Fruit fly (Drosophila melanogaster) whole organism: ENCODE data around the gene CG31957.

Source experiments
- CG8478 ChIP-seq: fragments of >200 bp; optimal IDR thresholded peaks from 2 replicates; lab custom pipeline; 2018; ENCODE audit warnings: inconsistent platforms
- Dll ChIP-seq: fragments of >200 bp; optimal IDR thresholded peaks from 2 replicates; lab custom pipeline; 2017
- EcR ChIP-seq, 2 experiments: fragments of >200 bp; optimal IDR thresholded peaks; 2 replicates each; lab custom pipeline; 2017; ENCODE audit warnings: missing biosample characterization in 2 of 2, missing genetic modification characterization in 2 of 2, missing genetic modification reagents in 2 of 2
- pan ChIP-seq: fragments of >200 bp; optimal IDR thresholded peaks from 2 replicates; lab custom pipeline; 2017
- psq ChIP-seq: fragments of >200 bp; optimal IDR thresholded peaks from 2 replicates; lab custom pipeline; 2017
- usp ChIP-seq: fragments of >200 bp; optimal IDR thresholded peaks from 2 replicates; lab custom pipeline; 2017; ENCODE audit warnings: missing biosample characterization, missing genetic modification characterization, mixed read lengths

Gene CG31957

DNA sequence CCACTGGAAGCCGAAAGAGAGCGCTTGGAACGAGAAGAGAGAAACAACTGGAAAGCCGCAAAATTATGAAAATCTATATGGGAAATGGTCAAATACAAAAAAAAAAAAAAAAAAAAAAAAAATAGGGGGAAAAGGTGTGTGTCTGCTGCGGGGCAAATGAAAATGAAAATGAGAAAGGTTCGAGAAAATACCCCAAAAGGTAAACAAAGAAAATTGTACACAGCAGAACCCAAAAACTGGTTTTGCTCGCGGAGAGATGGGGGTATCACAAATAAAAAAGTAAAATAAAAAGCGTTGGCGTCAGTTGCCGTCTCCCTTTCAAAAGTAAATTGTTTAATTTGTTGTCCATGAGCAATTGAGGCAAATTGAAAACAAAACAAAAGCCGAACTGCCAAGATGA lies 15.9 kb upstream of the CG31957 start:
- TF ChIP-seq EcR (GFP tag; optimal IDR thresholded peaks at IDR 0.05; lab: Kevin White, UChicago) (no peak), CG8478 (lab: Kevin White, UChicago) (no peak), usp (no peak), pan (lab: Kevin White, UChicago) (no peak), Dll (no peak)

DNA sequence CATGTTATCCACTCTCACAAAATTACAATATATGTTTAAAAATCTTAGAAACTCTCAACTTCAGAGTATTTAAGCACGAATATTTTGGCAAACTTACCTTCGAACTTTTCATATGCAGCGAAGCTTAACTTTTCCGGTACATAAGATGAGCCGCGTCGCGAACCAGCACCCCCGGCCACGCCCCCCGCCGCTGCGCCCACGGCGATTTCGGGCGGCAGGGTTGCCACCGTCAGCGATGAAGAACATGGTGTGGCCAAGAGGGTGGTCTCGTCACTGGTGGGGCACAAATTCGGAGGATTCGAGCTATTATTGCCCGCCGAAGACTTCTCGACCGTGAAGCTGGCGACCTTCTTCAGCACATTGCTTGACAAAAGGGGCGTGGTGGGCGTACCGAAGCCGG lies 11.7 kb upstream of the CG31957 start:
- TF ChIP-seq pan (lab: Kevin White, UChicago), result no peak
- no peak for TF ChIP-seq CG8478 (lab: Kevin White, UChicago)
- no peak for TF ChIP-seq usp
- TF ChIP-seq Dll, result no peak
- no peak for TF ChIP-seq EcR (GFP tag; optimal IDR thresholded peaks at IDR 0.05; lab: Kevin White, UChicago)
- no peak for TF ChIP-seq psq

DNA sequence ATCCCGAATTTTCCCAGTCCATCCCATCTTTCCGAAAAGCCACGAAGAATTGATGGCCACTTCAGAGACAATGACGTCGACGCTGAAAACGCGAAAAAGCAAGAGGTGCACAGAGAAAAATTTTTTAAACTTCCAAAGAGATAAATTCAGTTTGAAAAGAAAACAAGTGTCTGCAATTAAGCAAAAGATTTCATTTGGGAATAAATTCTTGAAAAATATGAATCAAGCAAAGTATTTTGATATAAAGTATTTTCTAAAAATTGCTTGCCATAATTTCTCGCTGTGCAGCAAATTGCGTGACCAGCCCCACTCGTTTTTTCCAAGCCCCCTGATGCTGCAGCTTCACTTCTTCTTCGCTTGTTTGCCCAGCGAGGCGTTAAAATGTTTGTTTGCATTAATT lies 9.9 kb upstream of the CG31957 start:
- no peak for TF ChIP-seq EcR (GFP tag; optimal IDR thresholded peaks at IDR 0.05; lab: Kevin White, UChicago)
- TF ChIP-seq psq, result no peak
- no peak for TF ChIP-seq usp
- no peak for TF ChIP-seq pan (lab: Kevin White, UChicago)
- TF ChIP-seq Dll, result no peak
- no peak for TF ChIP-seq CG8478 (lab: Kevin White, UChicago)

DNA sequence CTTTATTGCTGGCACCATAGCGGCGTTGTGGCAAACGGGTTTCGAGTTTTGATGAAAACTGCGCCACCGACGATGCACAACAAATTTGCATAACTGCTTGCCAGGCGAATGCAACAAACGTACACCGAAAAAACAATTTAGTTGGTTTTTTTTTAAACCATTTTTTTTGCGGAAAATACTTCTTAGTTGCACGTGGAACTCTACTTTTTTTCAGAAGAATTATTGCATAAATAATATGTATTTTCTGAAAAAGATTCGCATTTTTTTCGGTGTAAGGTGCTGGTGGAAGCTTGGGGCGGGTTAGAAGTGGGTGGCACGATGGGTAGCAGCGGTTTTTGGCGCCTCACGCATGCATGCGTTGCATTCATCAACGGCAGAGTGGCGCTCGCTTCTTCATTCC lies 8.9 kb upstream of the CG31957 start:
- TF ChIP-seq Dll (no peak), CG8478 (lab: Kevin White, UChicago) (no peak), psq (no peak), EcR (GFP tag; optimal IDR thresholded peaks at IDR 0.05; lab: Kevin White, UChicago) (no peak), usp (no peak), pan (lab: Kevin White, UChicago) (no peak)

DNA sequence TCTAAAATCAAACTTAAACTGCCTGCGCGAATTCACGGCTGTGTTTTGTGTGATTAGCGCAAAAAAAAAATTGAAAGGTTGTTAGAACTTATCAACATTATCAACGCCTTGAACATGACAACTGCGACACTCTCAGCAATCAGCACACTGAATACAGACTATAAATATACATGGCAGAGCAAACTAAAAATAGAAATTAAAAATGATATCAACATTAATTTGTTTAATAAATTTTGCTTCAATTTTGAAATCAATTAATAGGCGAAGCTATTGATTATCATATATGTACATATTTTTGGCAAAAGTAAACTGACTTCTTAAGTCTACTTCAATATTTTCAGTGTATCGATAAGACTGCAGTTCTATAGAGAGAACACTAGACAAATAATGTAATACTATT lies 7.8 kb upstream of the CG31957 start:
- TF ChIP-seq psq, result no peak
- TF ChIP-seq EcR (GFP tag; optimal IDR thresholded peaks at IDR 0.05; lab: Kevin White, UChicago), result no peak
- TF ChIP-seq pan (lab: Kevin White, UChicago), result no peak
- TF ChIP-seq CG8478 (lab: Kevin White, UChicago), result no peak
- no peak for TF ChIP-seq Dll
- no peak for TF ChIP-seq usp

DNA sequence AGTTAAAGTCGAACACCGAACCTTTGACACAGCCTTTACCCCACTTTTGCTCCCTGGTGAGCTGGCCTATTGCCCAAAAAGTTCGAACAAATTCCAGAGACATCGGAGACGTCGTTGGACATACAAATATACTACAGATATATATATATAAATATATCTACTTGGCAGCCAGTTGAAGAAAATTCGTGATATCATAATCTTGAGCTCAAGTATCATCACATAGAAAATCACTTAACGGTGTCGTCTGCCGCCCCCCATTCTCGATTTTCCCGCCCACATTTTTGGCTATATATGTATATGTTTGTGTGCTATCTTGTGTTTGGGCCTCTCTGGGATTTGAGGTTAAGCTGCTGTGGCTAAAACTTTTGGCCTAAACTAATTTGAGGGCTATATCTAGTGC lies 4.8 kb upstream of the CG31957 start:
- TF ChIP-seq pan (lab: Kevin White, UChicago), result no peak

DNA sequence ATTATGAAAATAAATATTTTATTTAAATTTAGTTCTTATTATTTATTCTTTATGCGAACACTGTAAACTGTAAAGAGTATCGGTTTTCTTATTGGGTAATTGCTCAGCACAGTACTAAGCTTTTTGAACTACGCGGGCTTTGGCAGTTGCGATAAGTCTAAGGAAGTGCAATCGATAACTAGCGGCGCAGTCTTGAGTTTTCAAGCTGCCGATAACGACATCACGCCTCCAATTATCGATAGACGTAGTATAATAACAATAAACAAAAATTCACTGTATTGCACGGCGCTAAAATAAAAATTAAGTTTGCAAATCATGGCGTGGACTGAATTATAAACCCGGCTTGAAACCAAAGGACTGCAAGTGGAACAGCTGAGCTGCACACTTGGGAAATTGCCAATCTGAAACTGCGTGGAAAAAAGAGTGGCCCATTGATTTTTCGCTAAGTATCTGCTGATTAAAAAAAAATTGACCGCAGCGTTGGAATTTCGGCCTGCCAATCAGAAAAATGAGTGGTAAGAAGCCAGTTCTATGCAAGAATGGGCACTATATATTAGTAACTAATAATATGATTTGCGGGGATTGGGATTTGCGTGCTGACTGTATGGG lies 4.7 kb downstream of the CG31957 start, which contains the start of gene Cep97:
TSS of gene Cep97 (plus strand) at position 224 of the 609 bp plus-strand sequence.
- TF ChIP-seq usp, result no peak
- TF ChIP-seq Dll, result no peak
- TF ChIP-seq CG8478 (lab: Kevin White, UChicago), result no peak
- no peak for TF ChIP-seq psq
- no peak for TF ChIP-seq EcR (GFP tag; optimal IDR thresholded peaks at IDR 0.05; lab: Kevin White, UChicago)
- no peak for TF ChIP-seq pan (lab: Kevin White, UChicago)

DNA sequence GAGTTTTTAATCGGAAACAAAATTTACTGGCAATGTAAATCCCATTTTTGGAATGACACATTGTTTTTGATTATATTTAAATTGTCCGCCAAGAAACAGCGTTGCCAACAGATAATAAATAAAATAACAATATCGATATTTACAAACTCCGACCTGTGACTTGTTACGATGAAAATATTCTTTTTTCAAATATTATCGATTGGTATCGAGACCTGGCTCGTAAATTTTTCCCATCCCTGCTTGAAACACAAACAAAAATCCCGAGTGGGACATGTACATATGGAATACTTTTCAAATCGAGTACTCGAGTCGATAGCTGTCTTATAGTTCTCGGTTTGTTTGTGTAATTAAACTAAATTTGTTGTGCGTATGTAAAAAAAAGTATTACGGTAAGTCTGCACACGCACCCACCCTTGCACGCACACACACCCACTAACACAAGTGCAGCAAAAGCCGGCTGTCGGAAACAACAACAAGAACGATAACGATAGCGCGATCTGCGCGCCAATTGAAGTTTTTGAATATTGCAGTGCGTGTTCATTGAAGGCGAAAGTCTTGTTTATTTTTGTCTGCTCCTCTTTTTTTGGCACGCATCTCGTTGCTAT lies 9.7 kb downstream of the CG31957 start, which contains the start of gene TTLL4B:
TSS of gene TTLL4B (plus strand) at position 232 of the 605 bp plus-strand sequence.
- TF ChIP-seq CG8478 (lab: Kevin White, UChicago) (no peak), usp (no peak), pan (lab: Kevin White, UChicago) (no peak), psq (no peak), Dll (no peak), EcR (GFP tag; optimal IDR thresholded peaks at IDR 0.05; lab: Kevin White, UChicago) (no peak)

DNA sequence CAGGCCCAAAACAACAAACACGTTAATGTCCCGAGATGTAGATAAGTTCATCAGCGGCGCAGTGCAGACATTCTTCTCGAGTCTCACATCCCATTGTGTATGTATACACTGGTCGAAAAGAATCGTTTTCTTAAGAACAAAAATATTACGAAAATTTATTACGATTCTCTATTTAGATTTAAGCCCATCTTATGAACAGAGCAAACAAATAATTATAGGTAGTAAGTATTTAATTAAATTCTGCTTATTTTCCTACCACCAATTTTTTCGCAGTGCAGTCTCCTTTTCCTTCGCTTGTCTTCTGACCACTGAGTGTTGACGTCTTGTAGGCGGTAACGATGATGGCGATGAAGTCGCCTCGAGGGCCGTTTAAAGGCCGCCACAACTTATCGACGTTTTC lies 10.9 kb downstream of the CG31957 start:
- TF ChIP-seq CG8478 (lab: Kevin White, UChicago) (no peak), psq (no peak), pan (lab: Kevin White, UChicago) (no peak), usp (no peak), Dll (no peak), EcR (GFP tag; optimal IDR thresholded peaks at IDR 0.05; lab: Kevin White, UChicago) (no peak)

DNA sequence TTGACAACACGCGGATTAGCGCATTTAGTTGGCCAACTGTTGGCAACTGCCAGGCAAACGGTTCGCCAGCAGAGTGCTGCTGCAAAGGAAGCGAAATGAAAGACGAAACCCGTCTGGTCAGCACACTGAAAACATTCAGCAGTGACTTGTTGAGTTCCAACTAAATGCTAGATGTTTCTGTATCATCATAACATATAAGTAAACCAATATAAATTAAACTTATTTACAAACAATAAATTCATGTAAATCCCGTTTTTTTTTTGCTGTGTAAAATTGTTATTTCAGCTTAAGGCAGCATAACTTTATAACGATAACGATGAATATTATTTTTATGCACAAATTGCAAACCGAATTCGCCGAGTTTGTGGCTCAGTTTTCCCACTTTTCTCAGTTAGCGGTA lies 14.1 kb downstream of the CG31957 start:
- no peak for TF ChIP-seq usp
- TF ChIP-seq psq, result no peak
- TF ChIP-seq EcR (GFP tag; optimal IDR thresholded peaks at IDR 0.05; lab: Kevin White, UChicago), result no peak
- TF ChIP-seq pan (lab: Kevin White, UChicago), result no peak
- no peak for TF ChIP-seq Dll
- no peak for TF ChIP-seq CG8478 (lab: Kevin White, UChicago)

DNA sequence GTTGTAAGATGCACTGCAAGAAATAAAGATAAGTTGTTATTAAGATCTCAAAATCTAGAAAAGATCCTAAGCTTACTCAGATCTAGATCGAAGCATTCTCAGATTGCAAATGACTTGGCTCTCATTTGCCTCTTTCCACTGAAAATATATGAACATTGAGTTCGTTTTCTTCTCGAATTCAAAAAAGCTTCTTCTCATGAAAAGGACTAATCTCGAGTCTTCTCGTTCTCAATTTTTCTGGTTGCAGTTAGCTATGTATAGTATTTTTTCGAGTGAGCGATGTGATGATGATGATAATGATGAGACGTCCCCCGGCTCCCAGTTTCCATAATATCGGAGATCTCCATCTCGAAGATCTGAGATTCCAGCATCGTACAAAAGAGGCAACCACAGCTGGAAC lies 15.9 kb downstream of the CG31957 start:
- no peak for TF ChIP-seq usp
- TF ChIP-seq pan (lab: Kevin White, UChicago), result no peak
- no peak for TF ChIP-seq psq
- TF ChIP-seq EcR (GFP tag; optimal IDR thresholded peaks at IDR 0.05; lab: Kevin White, UChicago), result no peak

DNA sequence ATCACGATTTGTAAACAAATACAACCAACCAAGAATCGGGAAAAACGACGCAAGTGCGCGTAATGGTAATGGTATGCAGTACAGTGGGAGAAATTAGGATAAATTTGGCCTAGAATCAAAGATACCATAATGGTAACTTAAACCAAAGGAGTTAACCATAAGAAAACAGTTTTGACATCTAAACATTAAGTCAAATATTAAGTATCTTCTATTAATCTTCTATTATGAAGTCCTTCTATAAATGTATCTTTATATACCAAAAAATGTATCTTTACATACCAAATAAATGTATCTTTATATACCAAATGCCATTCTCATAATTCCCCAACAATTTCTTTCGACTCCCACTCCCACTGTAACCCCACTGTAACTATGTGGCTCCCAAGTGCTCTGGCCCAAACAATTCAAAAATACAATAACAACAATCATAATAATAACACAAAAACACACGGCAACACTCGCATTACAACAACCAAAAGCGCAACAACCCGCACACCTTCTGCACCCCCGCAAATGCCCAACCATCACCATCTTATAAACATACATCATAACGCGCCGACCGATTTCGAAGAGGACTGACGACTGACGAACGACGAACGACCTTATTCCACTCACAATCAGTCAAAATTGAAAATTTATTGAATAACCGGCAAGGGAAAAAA lies 16.6 kb downstream of the CG31957 start:
- TF ChIP-seq usp, result no peak
- TF ChIP-seq pan (lab: Kevin White, UChicago), result no peak
- TF ChIP-seq Dll, result no peak
- TF ChIP-seq EcR (GFP tag; optimal IDR thresholded peaks at IDR 0.05; lab: Kevin White, UChicago), result no peak
- TF ChIP-seq CG8478 (lab: Kevin White, UChicago), result no peak
- no peak for TF ChIP-seq psq

DNA sequence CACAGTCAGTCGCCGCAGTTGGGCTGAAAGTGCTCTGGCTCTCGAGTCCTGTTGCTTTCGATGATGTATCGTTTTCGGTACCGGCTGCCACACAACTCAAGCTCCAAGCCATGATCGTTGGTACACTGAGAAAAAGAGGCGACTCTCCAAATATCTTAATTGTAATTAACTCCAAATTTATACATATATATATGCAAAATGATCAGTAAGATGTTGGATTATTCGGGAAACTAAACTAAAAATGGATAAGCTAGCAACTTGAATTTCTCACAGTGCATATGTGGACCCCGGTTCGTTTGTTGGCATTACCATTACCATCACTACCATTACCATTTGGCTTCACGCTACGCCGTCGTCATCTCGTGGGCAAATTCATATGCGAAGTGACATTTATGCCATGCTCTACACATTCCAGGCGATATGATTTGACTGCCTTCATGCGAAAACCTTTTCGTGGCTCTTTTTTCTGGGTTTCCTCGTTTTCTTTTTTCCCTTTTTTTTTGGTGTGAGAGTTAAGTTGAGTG lies 18.7 kb downstream of the CG31957 start:
- TF ChIP-seq EcR (GFP tag; optimal IDR thresholded peaks at IDR 0.05; lab: Kevin White, UChicago), result no peak
- no peak for TF ChIP-seq CG8478 (lab: Kevin White, UChicago)
- no peak for TF ChIP-seq psq
- TF ChIP-seq usp, result no peak
- TF ChIP-seq pan (lab: Kevin White, UChicago), result no peak
- no peak for TF ChIP-seq Dll
